Fruit fly (Drosophila melanogaster) whole organism, embryonic: ENCODE measurements around the gene CG6163.

Source experiments
- CG10267 ChIP-seq: fragments of 200-800 bp; sonication (Bioruptor generic); optimal IDR thresholded peaks from 2 replicates; lab custom pipeline; 2018; ENCODE audit warnings: missing biosample characterization, mild to moderate bottlenecking, missing genetic modification characterization, moderate library complexity
- CG10565 ChIP-seq: fragments of 200-800 bp; sonication (Bioruptor generic); optimal IDR thresholded peaks from 3 replicates; lab custom pipeline; 2016; ENCODE audit warnings: missing biosample characterization, mild to moderate bottlenecking, missing genetic modification characterization
- CG10979 ChIP-seq: fragments of 200-800 bp; sonication (Bioruptor generic); optimal IDR thresholded peaks from 2 replicates; lab custom pipeline; 2018; ENCODE audit warnings: missing biosample characterization, mild to moderate bottlenecking, missing genetic modification characterization, moderate library complexity
- CG15011 ChIP-seq: fragments of 200-800 bp; sonication (Bioruptor generic); optimal IDR thresholded peaks from 3 replicates; lab custom pipeline; 2018; ENCODE audit warnings: missing biosample characterization, mild to moderate bottlenecking, missing genetic modification characterization
- CG15479 ChIP-seq: fragments of 200-800 bp; sonication (Bioruptor generic); optimal IDR thresholded peaks from 3 replicates; lab custom pipeline; 2019; ENCODE audit warnings: missing biosample characterization, mild to moderate bottlenecking, missing genetic modification characterization, moderate library complexity
- CG18262 ChIP-seq: fragments of 200-800 bp; optimal IDR thresholded peaks from 3 replicates; lab custom pipeline; 2019; ENCODE audit warnings: missing biosample characterization, mild to moderate bottlenecking, missing genetic modification characterization, moderate library complexity
- CG18599 ChIP-seq: fragments of 200-800 bp; sonication (Bioruptor generic); optimal IDR thresholded peaks from 3 replicates; lab custom pipeline; 2017; ENCODE audit warnings: missing biosample characterization, missing genetic modification characterization, mild to moderate bottlenecking, moderate library complexity, missing genetic modification reagents
- CG2889 ChIP-seq: fragments of 200-800 bp; sonication (Bioruptor generic); IDR thresholded peaks from 3 replicates; pipeline ENCODE4 v1.3.6; 2022; ENCODE audit warnings: missing biosample characterization, missing genetic modification characterization
- CG3065 ChIP-seq: fragments of 200-800 bp; sonication (Bioruptor generic); optimal IDR thresholded peaks from 2 replicates; lab custom pipeline; 2016; ENCODE audit warnings: missing biosample characterization, missing genetic modification characterization
- CG31441 ChIP-seq: fragments of 200-800 bp; sonication (Bioruptor generic); IDR thresholded peaks from 2 replicates; pipeline ENCODE4 v1.3.6; 2022; ENCODE audit warnings: missing biosample characterization, missing genetic modification characterization
- CG9932 ChIP-seq: fragments of 200-800 bp; sonication (Bioruptor generic); IDR thresholded peaks from 2 replicates; pipeline ENCODE4 v1.3.6; 2022; ENCODE audit warnings: missing biosample characterization, missing genetic modification characterization
- CkIIα-i1 ChIP-seq: fragments of 200-800 bp; sonication (Bioruptor generic); IDR thresholded peaks from 2 replicates; pipeline ENCODE4 v1.3.6; 2022; ENCODE audit warnings: missing biosample characterization, missing genetic modification characterization
- D ChIP-seq, 2 experiments: fragments of 200-800 bp in 1 of 2; fragments of >200 bp in 1 of 2; sonication (Bioruptor generic) in 1 of 2; optimal IDR thresholded peaks; 2 replicates in 1 of 2; 3 replicates in 1 of 2; lab custom pipeline; 2017; ENCODE audit warnings: mild to moderate bottlenecking in 1 of 2, missing biosample characterization in 1 of 2, missing genetic modification characterization in 1 of 2, missing genetic modification reagents in 1 of 2
- Dek ChIP-seq: fragments of 200-800 bp; sonication (Bioruptor generic); optimal IDR thresholded peaks from 3 replicates; lab custom pipeline; 2019; ENCODE audit warnings: missing biosample characterization, mild to moderate bottlenecking, missing genetic modification characterization, moderate library complexity
- Hey ChIP-seq: fragments of 200-800 bp; sonication (Bioruptor generic); optimal IDR thresholded peaks from 3 replicates; lab custom pipeline; 2018; ENCODE audit warnings: missing biosample characterization, mild to moderate bottlenecking, missing genetic modification characterization
- Hmr ChIP-seq: fragments of 200-800 bp; sonication (Bioruptor generic); optimal IDR thresholded peaks from 3 replicates; lab custom pipeline; 2017; ENCODE audit warnings: mild to moderate bottlenecking, missing biosample characterization, missing genetic modification reagents, missing genetic modification characterization
- Med ChIP-seq: fragments of 200-800 bp; sonication (Bioruptor generic); peaks from one replicate; lab custom pipeline; 2016; ENCODE audit warnings: missing biosample characterization, missing genetic modification characterization, mild to moderate bottlenecking, inconsistent platforms, moderate library complexity
- Oli ChIP-seq: fragments of 200-800 bp; sonication (Bioruptor generic); optimal IDR thresholded peaks from 2 replicates; lab custom pipeline; 2018; ENCODE audit warnings: missing biosample characterization, mild to moderate bottlenecking, missing genetic modification characterization, moderate library complexity
- Tbp ChIP-seq: fragments of >200 bp; optimal IDR thresholded peaks from 2 replicates; lab custom pipeline; 2018; ENCODE audit warnings: missing biosample characterization, missing genetic modification characterization
- ash1 ChIP-seq: fragments of 200-800 bp; sonication (Bioruptor generic); optimal IDR thresholded peaks from 2 replicates; lab custom pipeline; 2018; ENCODE audit warnings: missing biosample characterization, mild to moderate bottlenecking, missing genetic modification characterization
- ato ChIP-seq: fragments of 200-800 bp; sonication (Bioruptor generic); IDR thresholded peaks from 2 replicates; pipeline ENCODE4 v1.3.6; 2022; ENCODE audit warnings: missing biosample characterization, missing genetic modification characterization; ENCODE audit not compliant: partially characterized antibody
- cad ChIP-seq: fragments of >200 bp; optimal IDR thresholded peaks from 2 replicates; lab custom pipeline; 2017; ENCODE audit warnings: missing biosample characterization, missing genetic modification characterization
- cato ChIP-seq: fragments of 200-800 bp; sonication (Bioruptor generic); optimal IDR thresholded peaks from 2 replicates; lab custom pipeline; 2016; ENCODE audit warnings: missing biosample characterization, missing genetic modification characterization, borderline replicate concordance
- croc ChIP-seq: fragments of 200-800 bp; sonication (Bioruptor generic); conservative IDR thresholded peaks from 3 replicates; pipeline ENCODE4 v1.3.6; 2022; ENCODE audit warnings: missing biosample characterization, missing genetic modification characterization
- ewg ChIP-seq: fragments of 200-800 bp; sonication (Bioruptor generic); optimal IDR thresholded peaks from 3 replicates; lab custom pipeline; 2017; ENCODE audit warnings: mild to moderate bottlenecking, missing biosample characterization, missing genetic modification reagents, missing genetic modification characterization
- fru ChIP-seq: fragments of >200 bp; optimal IDR thresholded peaks from 2 replicates; lab custom pipeline; 2017
- gt ChIP-seq: fragments of 200-800 bp; sonication (Bioruptor generic); IDR thresholded peaks from 2 replicates; pipeline ENCODE4 v1.3.6; 2022; ENCODE audit warnings: missing biosample characterization, missing genetic modification characterization
- ind ChIP-seq: fragments of 200-800 bp; sonication (Bioruptor generic); optimal IDR thresholded peaks from 3 replicates; lab custom pipeline; 2016; ENCODE audit warnings: missing biosample characterization, missing genetic modification characterization
- ken ChIP-seq: fragments of 200-800 bp; sonication (Bioruptor generic); IDR thresholded peaks from 3 replicates; pipeline ENCODE4 v1.3.6; 2022; ENCODE audit warnings: missing biosample characterization, missing genetic modification characterization
- lilli ChIP-seq: fragments of 200-800 bp; sonication (Bioruptor generic); optimal IDR thresholded peaks from 3 replicates; lab custom pipeline; 2016; ENCODE audit warnings: missing biosample characterization, missing genetic modification characterization
- nau ChIP-seq: fragments of 200-800 bp; sonication (Bioruptor generic); optimal IDR thresholded peaks from 3 replicates; lab custom pipeline; 2017; ENCODE audit warnings: missing biosample characterization, mild to moderate bottlenecking, missing genetic modification characterization, missing genetic modification reagents
- pfk ChIP-seq: fragments of 200-800 bp; sonication (Bioruptor generic); optimal IDR thresholded peaks from 2 replicates; lab custom pipeline; 2018; ENCODE audit warnings: missing biosample characterization, mild to moderate bottlenecking, missing genetic modification characterization, moderate library complexity
- tll ChIP-seq, 2 experiments: fragments of 200-800 bp in 1 of 2; fragments of >200 bp in 1 of 2; sonication (Bioruptor generic) in 1 of 2; optimal IDR thresholded peaks; 2 replicates each; lab custom pipeline; 2017 to 2019; ENCODE audit warnings: missing biosample characterization in 2 of 2, missing genetic modification characterization in 2 of 2, mild to moderate bottlenecking in 1 of 2, moderate library complexity in 1 of 2
- tna ChIP-seq: fragments of 200-800 bp; sonication (Bioruptor generic); IDR thresholded peaks from 2 replicates; pipeline ENCODE4 v1.3.6; 2022; ENCODE audit warnings: missing biosample characterization, missing genetic modification characterization; ENCODE audit not compliant: partially characterized antibody
- zen ChIP-seq: fragments of 200-800 bp; sonication (Bioruptor generic); optimal IDR thresholded peaks from 3 replicates; lab custom pipeline; 2018; ENCODE audit warnings: missing biosample characterization, mild to moderate bottlenecking, missing genetic modification characterization, moderate library complexity

CG6163 gene

DNA sequence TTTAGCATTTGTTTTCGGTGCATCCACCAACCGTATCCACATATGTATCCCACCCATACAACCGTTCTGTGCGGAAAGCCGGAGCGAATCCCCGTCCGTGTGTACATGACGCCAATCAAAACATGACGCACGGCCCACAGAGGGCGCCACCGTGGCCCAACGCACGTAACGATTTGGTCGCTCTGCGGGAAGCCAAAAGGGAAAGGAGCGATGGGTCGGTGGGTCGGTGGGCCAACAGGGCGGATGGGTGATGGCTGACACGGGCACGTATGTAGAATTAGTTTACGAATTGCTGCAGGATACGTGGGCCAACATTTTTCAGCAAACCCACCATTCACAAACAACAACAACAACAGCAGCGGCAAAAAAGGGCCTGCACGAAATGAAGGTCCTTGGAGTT is 6.0 kb downstream of the CG6163 start (continued):
- no peak for TF ChIP-seq tna (GFP tag; lab: Robert Waterston, UW)
- TF ChIP-seq Oli (tag; lab: Kevin White, UChicago): no peak
- no peak for TF ChIP-seq ewg (GFP tag; lab: Kevin White, UChicago)
- TF ChIP-seq lilli: no peak
- TF ChIP-seq CG18599 (GFP tag; lab: Kevin White, UChicago): no peak
- no peak for TF ChIP-seq CG2889 (GFP tag; lab: Robert Waterston, UW)
- no peak for TF ChIP-seq croc (GFP tag; lab: Robert Waterston, UW)
- no peak for TF ChIP-seq CG3065 (GFP tag; lab: Kevin White, UChicago)
- no peak for TF ChIP-seq CG15011 (GFP tag; lab: Kevin White, UChicago)
- TF ChIP-seq CG10267 (tag; lab: Kevin White, UChicago): no peak
- TF ChIP-seq CG10565 (GFP tag; lab: Kevin White, UChicago): no peak
- TF ChIP-seq nau (GFP tag; lab: Kevin White, UChicago): peak; percentile 24
- TF ChIP-seq CkIIα-i1 (GFP tag; lab: Robert Waterston, UW): no peak

DNA sequence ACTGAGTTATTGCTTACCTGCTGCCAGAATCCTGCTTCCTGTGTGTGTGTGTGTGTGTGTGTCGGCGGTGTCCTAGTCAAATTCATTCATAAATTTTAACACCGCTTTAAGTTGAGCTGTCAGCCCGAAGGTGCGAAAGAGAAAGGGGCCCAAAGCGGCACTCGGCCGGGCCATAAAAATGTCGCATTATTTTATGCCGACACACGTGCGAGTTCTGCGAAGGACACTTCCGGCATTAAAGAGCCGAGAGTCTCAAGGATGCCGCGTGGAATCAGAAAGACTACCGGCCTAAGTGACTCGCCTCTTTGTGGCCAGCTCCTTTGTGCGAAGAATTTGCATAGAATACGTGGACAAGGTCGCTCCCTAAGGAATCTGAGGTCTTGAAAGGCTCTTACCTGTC is 7.6 kb downstream of the CG6163 start:
- TF ChIP-seq CG18262 (tag; lab: Kevin White, UChicago) (no peak), CG31441 (no peak), CG9932 (GFP tag; lab: Robert Waterston, UW) (no peak), pfk (GFP tag; lab: Kevin White, UChicago) (no peak), ash1 (GFP tag; lab: Kevin White, UChicago) (no peak), Tbp (GFP tag; lab: Kevin White, UChicago) (no peak), Hey (tag; lab: Kevin White, UChicago) (peak; percentile 34), croc (GFP tag; lab: Robert Waterston, UW) (no peak), CG15479 (peak; percentile 43), Hmr (no peak), gt (GFP tag; lab: Robert Waterston, UW) (0 out of 2 replicates have a peak, but pooled peaks have one; percentile 20), ken (GFP tag; lab: Robert Waterston, UW) (no peak), CG10979 (tag; lab: Kevin White, UChicago) (no peak), cato (GFP tag; lab: Kevin White, UChicago) (no peak), zen (tag; lab: Kevin White, UChicago) (peak; percentile 63), ind (no peak), D (optimal IDR thresholded peaks at IDR 0.05; lab: Kevin White, UChicago) (peak; percentile 67), D (GFP tag; optimal IDR thresholded peaks at IDR 0.05; lab: Kevin White, UChicago) (no peak), tll (GFP tag; optimal IDR thresholded peaks at IDR 0.05; lab: Kevin White, UChicago) (peak in 1 of 2 experiments; percentile 89), Med (GFP tag; lab: Kevin White, UChicago) (peak; percentile 12), fru (lab: Kevin White, UChicago) (no peak), ato (GFP tag; lab: Robert Waterston, UW) (no peak), Dek (tag; lab: Kevin White, UChicago) (no peak), cad (GFP tag; lab: Kevin White, UChicago) (peak; percentile 92)
